Worm (Caenorhabditis elegans) whole organism, L1 larva: ENCODE data around the gene ets-10.

Experiments
- ces-1 ChIP-seq: fragments of 150-350 bp; optimal IDR thresholded peaks from 2 replicates; lab custom pipeline; 2014; ENCODE audit warnings: missing biosample characterization, missing genetic modification reagents, missing genetic modification characterization
- egl-27 ChIP-seq, 2 experiments: fragments of 150-350 bp in 1 of 2; sonication (generic microtip); optimal IDR thresholded peaks; 3 replicates each; lab custom pipeline; 2017 to 2018; ENCODE audit warnings: missing biosample characterization in 2 of 2, missing genetic modification characterization in 2 of 2, missing genetic modification reagents in 2 of 2
- nhr-12 ChIP-seq: sonication (generic microtip); optimal IDR thresholded peaks from 2 replicates; lab custom pipeline; 2017; ENCODE audit warnings: missing biosample characterization, missing genetic modification characterization
- unc-62 ChIP-seq: fragments of 150-350 bp; optimal IDR thresholded peaks from 2 replicates; lab custom pipeline; 2014; ENCODE audit warnings: missing biosample characterization, missing genetic modification reagents, missing genetic modification characterization
- unc-98 ChIP-seq: fragments of 200-800 bp; sonication (Bioruptor generic); IDR thresholded peaks from 2 replicates; pipeline ENCODE4 v1.3.6; 2022; ENCODE audit warnings: missing genetic modification characterization, missing compliant biosample characterization

- no peak for TF ChIP-seq unc-62 (GFP tag; lab: Kevin White, UChicago)
- TF ChIP-seq egl-27 (tag; optimal IDR thresholded peaks at IDR 0.05; lab: Kevin White, UChicago): no peak
- no peak for TF ChIP-seq nhr-12 (tag; lab: Kevin White, UChicago)
- TF ChIP-seq unc-98 (GFP tag; lab: Robert Waterston, UW): no peak
- TF ChIP-seq ces-1 (GFP tag; lab: Kevin White, UChicago): no peak
Measured at ce11 chrX:4297452-4297851, 13.5 kb downstream of the ets-10 start, which contains the start of gene paf-2.
